Fruit fly (Drosophila melanogaster) whole organism, embryonic: ENCODE data around the gene CG33093.

Experiments used
- Ada2b ChIP-seq: fragments of 200-800 bp; sonication (Bioruptor generic); IDR thresholded peaks from 2 replicates; pipeline ENCODE4 v1.3.6; 2022; ENCODE audit warnings: missing biosample characterization, missing genetic modification characterization
- CG10462 ChIP-seq: fragments of 200-800 bp; sonication (Bioruptor generic); optimal IDR thresholded peaks from 2 replicates; lab custom pipeline; 2016; ENCODE audit warnings: missing biosample characterization, missing genetic modification characterization
- CG12071 ChIP-seq: fragments of 200-800 bp; sonication (Bioruptor generic); optimal IDR thresholded peaks from 3 replicates; lab custom pipeline; 2018; ENCODE audit warnings: missing biosample characterization, mild to moderate bottlenecking, missing genetic modification characterization
- CG14965 ChIP-seq: fragments of 200-800 bp; sonication (Bioruptor generic); optimal IDR thresholded peaks from 2 replicates; lab custom pipeline; 2016; ENCODE audit warnings: missing biosample characterization, missing genetic modification characterization, borderline replicate concordance
- CG15601 ChIP-seq: fragments of 200-800 bp; sonication (Bioruptor generic); optimal IDR thresholded peaks from 3 replicates; lab custom pipeline; 2019; ENCODE audit warnings: missing biosample characterization, mild to moderate bottlenecking, missing genetic modification characterization, moderate library complexity
- CG17568 ChIP-seq: fragments of 200-800 bp; sonication (Bioruptor generic); optimal IDR thresholded peaks from 2 replicates; lab custom pipeline; 2018; ENCODE audit warnings: missing biosample characterization, mild to moderate bottlenecking, missing genetic modification characterization, moderate library complexity
- CG17912 ChIP-seq: fragments of 200-800 bp; sonication (Bioruptor generic); optimal IDR thresholded peaks from 2 replicates; lab custom pipeline; 2018; ENCODE audit warnings: missing biosample characterization, mild to moderate bottlenecking, missing genetic modification characterization
- CG18262 ChIP-seq: fragments of 200-800 bp; optimal IDR thresholded peaks from 3 replicates; lab custom pipeline; 2019; ENCODE audit warnings: missing biosample characterization, mild to moderate bottlenecking, missing genetic modification characterization, moderate library complexity
- CG30403 ChIP-seq: fragments of 200-800 bp; sonication (Bioruptor generic); optimal IDR thresholded peaks from 3 replicates; lab custom pipeline; 2016; ENCODE audit warnings: missing biosample characterization, missing genetic modification characterization
- CG3281 ChIP-seq: fragments of 200-800 bp; sonication (Bioruptor generic); optimal IDR thresholded peaks from 3 replicates; lab custom pipeline; 2017; ENCODE audit warnings: missing biosample characterization, mild to moderate bottlenecking, missing genetic modification characterization
- CG4820 ChIP-seq: fragments of 200-800 bp; sonication (Bioruptor generic); optimal IDR thresholded peaks from 3 replicates; lab custom pipeline; 2016; ENCODE audit warnings: missing biosample characterization, missing genetic modification characterization
- CG7745 ChIP-seq: fragments of 200-800 bp; sonication (Bioruptor generic); optimal IDR thresholded peaks from 2 replicates; lab custom pipeline; 2018; ENCODE audit warnings: missing biosample characterization, mild to moderate bottlenecking, missing genetic modification characterization, moderate library complexity
- CG8359 ChIP-seq: fragments of 200-800 bp; sonication (Bioruptor generic); optimal IDR thresholded peaks from 2 replicates; lab custom pipeline; 2017; ENCODE audit warnings: missing biosample characterization, mild to moderate bottlenecking, missing genetic modification characterization, borderline replicate concordance
- CG8924 ChIP-seq: fragments of 200-800 bp; optimal IDR thresholded peaks from 3 replicates; lab custom pipeline; 2019; ENCODE audit warnings: missing biosample characterization, mild to moderate bottlenecking, missing genetic modification characterization, moderate library complexity
- Doc2 ChIP-seq: fragments of 200-800 bp; sonication (Bioruptor generic); IDR thresholded peaks from 2 replicates; pipeline ENCODE4 v1.3.6; 2022; ENCODE audit warnings: missing biosample characterization, missing genetic modification characterization
- Gsc ChIP-seq: fragments of 200-800 bp; sonication (Bioruptor generic); IDR thresholded peaks from 2 replicates; pipeline ENCODE4 v1.3.6; 2022; ENCODE audit warnings: missing biosample characterization, missing genetic modification characterization
- H2.0 ChIP-seq: fragments of 200-800 bp; sonication (Bioruptor generic); IDR thresholded peaks from 2 replicates; pipeline ENCODE4 v1.3.6; 2022; ENCODE audit warnings: missing biosample characterization, missing genetic modification characterization
- Hr51 ChIP-seq, 2 experiments: fragments of 200-800 bp; sonication (Bioruptor generic); optimal IDR thresholded peaks; 2 replicates in 1 of 2; 3 replicates in 1 of 2; lab custom pipeline; 2016 to 2018; ENCODE audit warnings: missing biosample characterization in 2 of 2, missing genetic modification characterization in 2 of 2, mild to moderate bottlenecking in 1 of 2, moderate library complexity in 1 of 2
- Hsf ChIP-seq: fragments of 200-800 bp; sonication (Bioruptor generic); optimal IDR thresholded peaks from 3 replicates; lab custom pipeline; 2016; ENCODE audit warnings: missing biosample characterization, missing genetic modification characterization
- Lim3 ChIP-seq: fragments of 200-800 bp; sonication (Bioruptor generic); IDR thresholded peaks from 2 replicates; pipeline ENCODE4 v1.3.6; 2022; ENCODE audit warnings: missing biosample characterization, missing genetic modification characterization
- Lpt ChIP-seq: fragments of >200 bp; optimal IDR thresholded peaks from 2 replicates; lab custom pipeline; 2018; ENCODE audit warnings: missing biosample characterization, missing genetic modification characterization
- Meics ChIP-seq: fragments of 200-800 bp; sonication (Bioruptor generic); optimal IDR thresholded peaks from 2 replicates; lab custom pipeline; 2017; ENCODE audit warnings: missing biosample characterization, mild to moderate bottlenecking, missing genetic modification characterization
- Nf-YB ChIP-seq: fragments of 200-800 bp; sonication (Bioruptor generic); optimal IDR thresholded peaks from 3 replicates; lab custom pipeline; 2019; ENCODE audit warnings: missing biosample characterization, mild to moderate bottlenecking, missing genetic modification characterization, moderate library complexity
- NfI ChIP-seq: fragments of 200-800 bp; sonication (Bioruptor generic); optimal IDR thresholded peaks from 3 replicates; lab custom pipeline; 2018; ENCODE audit warnings: missing biosample characterization, mild to moderate bottlenecking, missing genetic modification characterization, moderate library complexity
- Oaz ChIP-seq: fragments of 200-800 bp; sonication (Bioruptor generic); IDR thresholded peaks from 2 replicates; pipeline ENCODE4 v1.3.6; 2022; ENCODE audit warnings: missing biosample characterization, missing genetic modification characterization
- Xbp1 ChIP-seq: fragments of 200-800 bp; sonication (Bioruptor generic); optimal IDR thresholded peaks from 3 replicates; lab custom pipeline; 2016; ENCODE audit warnings: missing biosample characterization, mild to moderate bottlenecking, missing genetic modification characterization
- bab2 ChIP-seq: fragments of 200-800 bp; sonication (Bioruptor generic); optimal IDR thresholded peaks from 2 replicates; lab custom pipeline; 2016; ENCODE audit warnings: missing biosample characterization, missing genetic modification characterization
- br ChIP-seq: fragments of >200 bp; optimal IDR thresholded peaks from 2 replicates; lab custom pipeline; 2017
- dmrt99B ChIP-seq: fragments of 200-800 bp; sonication (Bioruptor generic); optimal IDR thresholded peaks from 2 replicates; lab custom pipeline; 2018; ENCODE audit warnings: missing biosample characterization, mild to moderate bottlenecking, missing genetic modification characterization, moderate library complexity
- dpn ChIP-seq, 2 experiments: fragments of 200-800 bp; sonication (Bioruptor generic); optimal IDR thresholded peaks; 3 replicates each; lab custom pipeline; 2016; ENCODE audit warnings: missing biosample characterization in 2 of 2, missing genetic modification characterization in 2 of 2
- en ChIP-seq: fragments of 200-800 bp; sonication (Bioruptor generic); optimal IDR thresholded peaks from 2 replicates; lab custom pipeline; 2016; ENCODE audit warnings: missing biosample characterization, missing genetic modification characterization
- ewg ChIP-seq: fragments of 200-800 bp; sonication (Bioruptor generic); optimal IDR thresholded peaks from 3 replicates; lab custom pipeline; 2017; ENCODE audit warnings: mild to moderate bottlenecking, missing biosample characterization, missing genetic modification reagents, missing genetic modification characterization
- gt ChIP-seq: fragments of 200-800 bp; sonication (Bioruptor generic); IDR thresholded peaks from 2 replicates; pipeline ENCODE4 v1.3.6; 2022; ENCODE audit warnings: missing biosample characterization, missing genetic modification characterization
- lilli ChIP-seq: fragments of 200-800 bp; sonication (Bioruptor generic); optimal IDR thresholded peaks from 3 replicates; lab custom pipeline; 2016; ENCODE audit warnings: missing biosample characterization, missing genetic modification characterization
- lov ChIP-seq, 2 experiments: fragments of 200-800 bp in 1 of 2; fragments of >200 bp in 1 of 2; sonication (Bioruptor generic) in 1 of 2; IDR thresholded peaks in 1 of 2; optimal IDR thresholded peaks in 1 of 2; 2 replicates in 1 of 2; 3 replicates in 1 of 2; pipeline versions ENCODE4 v1.3.6 to Lab custom; 2017 to 2022; ENCODE audit warnings: missing biosample characterization in 1 of 2, missing genetic modification characterization in 1 of 2
- nmo ChIP-seq: fragments of 200-800 bp; sonication (Bioruptor generic); optimal IDR thresholded peaks from 2 replicates; lab custom pipeline; 2018; ENCODE audit warnings: missing biosample characterization, mild to moderate bottlenecking, missing genetic modification characterization, moderate library complexity
- oc ChIP-seq: fragments of 200-800 bp; sonication (Bioruptor generic); optimal IDR thresholded peaks from 2 replicates; lab custom pipeline; 2018; ENCODE audit warnings: missing biosample characterization, mild to moderate bottlenecking, missing genetic modification characterization, moderate library complexity
- odd ChIP-seq: fragments of 200-800 bp; sonication (Bioruptor generic); optimal IDR thresholded peaks from 2 replicates; lab custom pipeline; 2017; ENCODE audit warnings: missing biosample characterization, mild to moderate bottlenecking, missing genetic modification characterization
- otp ChIP-seq: fragments of 200-800 bp; sonication (Bioruptor generic); IDR thresholded peaks from 3 replicates; pipeline ENCODE4, ENCODE4 v1.3.6; 2022; ENCODE audit warnings: missing biosample characterization, missing genetic modification characterization
- pb ChIP-seq: fragments of 200-800 bp; sonication (Bioruptor generic); optimal IDR thresholded peaks from 3 replicates; lab custom pipeline; 2016; ENCODE audit warnings: missing biosample characterization, missing genetic modification characterization
- row ChIP-seq: fragments of 200-800 bp; sonication (Bioruptor generic); IDR thresholded peaks from 3 replicates; pipeline ENCODE4 v1.3.6; 2022; ENCODE audit warnings: missing biosample characterization, missing genetic modification characterization
- sens ChIP-seq: fragments of 200-800 bp; sonication (Bioruptor generic); peaks from one replicate; lab custom pipeline; 2016; ENCODE audit warnings: missing biosample characterization, missing genetic modification characterization
- sqz ChIP-seq: fragments of 200-800 bp; sonication (Bioruptor generic); optimal IDR thresholded peaks from 3 replicates; lab custom pipeline; 2018; ENCODE audit warnings: missing biosample characterization, mild to moderate bottlenecking, missing genetic modification characterization
- tin ChIP-seq: fragments of 200-800 bp; sonication (Bioruptor generic); optimal IDR thresholded peaks from 3 replicates; lab custom pipeline; 2016; ENCODE audit warnings: missing biosample characterization, missing genetic modification characterization
- ttk ChIP-seq: fragments of 200-800 bp; sonication (Bioruptor generic); IDR thresholded peaks from 2 replicates; pipeline ENCODE4 v2.1.2; 2022; ENCODE audit warnings: missing biosample characterization, missing genetic modification characterization
- twi ChIP-seq: fragments of 200-800 bp; optimal IDR thresholded peaks from 2 replicates; lab custom pipeline; 2019; ENCODE audit warnings: missing biosample characterization, mild to moderate bottlenecking, missing genetic modification characterization, moderate library complexity
- unpg ChIP-seq: fragments of 200-800 bp; sonication (Bioruptor generic); optimal IDR thresholded peaks from 3 replicates; lab custom pipeline; 2018; ENCODE audit warnings: missing biosample characterization, mild to moderate bottlenecking, missing genetic modification characterization, moderate library complexity
- zf30C ChIP-seq: fragments of 200-800 bp; sonication (Bioruptor generic); optimal IDR thresholded peaks from 3 replicates; lab custom pipeline; 2018; ENCODE audit warnings: missing biosample characterization, mild to moderate bottlenecking, missing genetic modification characterization

Gene CG33093

DNA sequence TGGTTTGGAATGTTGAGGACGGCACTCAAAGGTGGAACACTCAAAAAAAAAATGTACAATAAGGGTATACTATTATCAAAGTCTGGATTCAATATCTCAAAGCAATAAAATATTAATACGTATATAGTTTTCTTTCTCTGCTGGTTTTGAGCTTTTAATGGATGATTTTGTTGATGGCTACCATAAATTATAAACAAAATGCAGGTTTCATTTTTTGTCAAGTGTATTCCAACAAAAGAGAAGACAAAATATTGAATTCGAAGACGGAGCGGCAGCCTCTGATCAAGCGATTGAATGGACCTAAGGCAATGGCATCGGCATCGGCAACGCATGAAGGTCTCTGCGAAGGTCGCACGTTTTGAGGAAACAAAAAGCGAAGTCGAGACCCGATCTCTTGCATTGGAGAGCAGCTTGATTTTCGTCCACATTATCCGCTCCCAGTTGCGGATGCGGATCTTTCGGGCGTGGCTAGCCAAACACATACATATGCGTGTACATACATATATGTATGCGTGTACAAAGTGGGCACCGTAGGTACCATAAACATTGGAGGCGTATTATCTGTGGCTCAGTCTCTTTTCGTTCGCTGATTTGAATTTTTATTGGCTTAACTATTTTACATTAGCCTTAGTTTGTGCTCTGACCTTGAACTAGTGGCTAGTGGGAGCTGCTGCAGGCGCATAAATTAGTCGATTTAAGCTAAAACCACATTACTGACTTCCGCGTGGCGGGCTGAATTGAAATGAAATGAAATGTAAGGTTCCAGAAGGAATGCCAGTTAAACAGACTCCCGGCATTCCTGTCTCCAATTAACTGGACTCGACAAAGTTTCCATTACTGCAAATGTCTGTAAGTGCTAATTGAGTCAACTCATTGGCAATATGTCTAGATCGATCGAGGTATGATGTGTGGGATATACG is 5.0 kb upstream of the CG33093 start (continued):
- TF ChIP-seq bab2 (GFP tag; lab: Kevin White, UChicago) (peak; percentile 33), otp (GFP tag; lab: Robert Waterston, UW) (peak; percentile 32; the same call in 1 of the 3 replicates), row (GFP tag; lab: Robert Waterston, UW) (peak; percentile 65), Ada2b (GFP tag; lab: Robert Waterston, UW) (peak; percentile 33; the same call in 1 of the 2 replicates), br (lab: Kevin White, UChicago) (no peak), Lim3 (GFP tag; lab: Robert Waterston, UW) (no peak), CG10462 (no peak), CG18262 (tag; lab: Kevin White, UChicago) (peak; percentile 23), Hr51 (GFP tag; optimal IDR thresholded peaks at IDR 0.05; lab: Kevin White, UChicago) (peak in 1 of 2 experiments; percentile 77), CG30403 (GFP tag; lab: Kevin White, UChicago) (peak; percentile 54), lov (optimal IDR thresholded peaks at IDR 0.05; lab: Kevin White, UChicago) (no peak), lov (GFP tag; IDR thresholded peaks at IDR 0.05; lab: Robert Waterston, UW) (no peak), CG17568 (GFP tag; lab: Kevin White, UChicago) (no peak), CG8359 (GFP tag; lab: Kevin White, UChicago) (no peak), Xbp1 (peak; percentile 44), unpg (GFP tag; lab: Kevin White, UChicago) (peak; percentile 72), twi (no peak), ttk (GFP tag; lab: Robert Waterston, UW) (0 out of 2 replicates have a peak, but pooled peaks have one; percentile 26), nmo (GFP tag; lab: Kevin White, UChicago) (peak; percentile 36), odd (GFP tag; lab: Kevin White, UChicago) (peak; percentile 44), dmrt99B (peak; percentile 79), CG8924 (tag; lab: Kevin White, UChicago) (peak; percentile 50), CG7745 (tag; lab: Kevin White, UChicago) (no peak), lilli (GFP tag; lab: Kevin White, UChicago) (peak; percentile 31), Meics (GFP tag; lab: Kevin White, UChicago) (peak; percentile 27), tin (GFP tag; lab: Kevin White, UChicago) (peak; percentile 1), CG4820 (peak; percentile 7), pb (GFP tag; lab: Kevin White, UChicago) (no peak), Doc2 (no peak), Oaz (peak; percentile 40; the same call in 1 of the 2 replicates), Nf-YB (GFP tag; lab: Kevin White, UChicago) (no peak), Lpt (no peak), Hsf (GFP tag; lab: Kevin White, UChicago) (peak; percentile 10), CG15601 (tag; lab: Kevin White, UChicago) (peak; percentile 20), oc (tag; lab: Kevin White, UChicago) (peak; percentile 23), Gsc (no peak), CG12071 (GFP tag; lab: Kevin White, UChicago) (peak; percentile 11), sens (GFP tag; lab: Kevin White, UChicago) (peak; percentile 89), CG3281 (GFP tag; lab: Kevin White, UChicago) (peak; percentile 35), ewg (GFP tag; lab: Kevin White, UChicago) (peak; percentile 24), H2.0 (0 out of 2 replicates have a peak, but pooled peaks have one; percentile 9), zf30C (GFP tag; lab: Kevin White, UChicago) (no peak), gt (no peak), CG14965 (no peak), CG17912 (no peak), dpn (GFP tag; optimal IDR thresholded peaks at IDR 0.05; lab: Kevin White, UChicago) (peak; percentile 37 to 48), NfI (peak; percentile 37), en (GFP tag; lab: Kevin White, UChicago) (no peak), sqz (GFP tag; lab: Kevin White, UChicago) (peak; percentile 10)
